Worm (Caenorhabditis elegans) whole organism, L1 larva: Measurements from ENCODE around the gene tmem-135.
A peak's percentile ranks its signal among the peaks of the same experiment; 100 is the strongest.

Source experiments
- C04F5.9 ChIP-seq: sonication (generic microtip); optimal IDR thresholded peaks from 2 replicates; lab custom pipeline; 2016; ENCODE audit warnings: missing genetic modification characterization, missing compliant biosample characterization
- C16A3.4 ChIP-seq: fragments of 150-350 bp; optimal IDR thresholded peaks from 2 replicates; lab custom pipeline; 2014; ENCODE audit warnings: missing biosample characterization, missing genetic modification characterization
- aha-1 ChIP-seq: fragments of 150-350 bp; optimal IDR thresholded peaks from 2 replicates; lab custom pipeline; 2014; ENCODE audit warnings: missing biosample characterization, missing genetic modification characterization
- alr-1 ChIP-seq: fragments of 200-800 bp; sonication (Bioruptor generic); optimal IDR thresholded peaks from 2 replicates; lab custom pipeline; 2018; ENCODE audit warnings: borderline replicate concordance, mild to moderate bottlenecking, missing genetic modification characterization, missing compliant biosample characterization
- ama-1 ChIP-seq: fragments of 150-350 bp; optimal IDR thresholded peaks from 2 replicates; lab custom pipeline; 2014
- blmp-1 ChIP-seq: fragments of 150-350 bp; optimal IDR thresholded peaks from 2 replicates; lab custom pipeline; 2014; ENCODE audit warnings: missing biosample characterization, missing genetic modification characterization
- ceh-82 ChIP-seq, 3 experiments: fragments of 150-350 bp in 1 of 3; sonication (generic microtip) in 2 of 3; optimal IDR thresholded peaks; 2 replicates each; lab custom pipeline; 2014 to 2017; ENCODE audit warnings: missing biosample characterization in 3 of 3, missing genetic modification characterization in 3 of 3
- ceh-88 ChIP-seq: fragments of 200-800 bp; sonication (Bioruptor generic); IDR thresholded peaks from 2 replicates; pipeline ENCODE4 v1.3.6; 2022; ENCODE audit warnings: missing genetic modification characterization, missing compliant biosample characterization
- ceh-90 ChIP-seq: sonication (generic microtip); optimal IDR thresholded peaks from 2 replicates; lab custom pipeline; 2016; ENCODE audit warnings: missing genetic modification characterization, missing compliant biosample characterization
- ces-1 ChIP-seq: fragments of 150-350 bp; optimal IDR thresholded peaks from 2 replicates; lab custom pipeline; 2014; ENCODE audit warnings: missing biosample characterization, missing genetic modification reagents, missing genetic modification characterization
- dpl-1 ChIP-seq, 3 experiments: fragments of 150-350 bp in 2 of 3; sonication (generic microtip) in 1 of 3; optimal IDR thresholded peaks; 2 replicates each; lab custom pipeline; 2014 to 2017; ENCODE audit warnings: missing biosample characterization in 3 of 3, missing genetic modification characterization in 3 of 3, missing genetic modification reagents in 3 of 3
- efl-1 ChIP-seq, 4 experiments: fragments of 150-350 bp; optimal IDR thresholded peaks in 3 of 4; peaks in 1 of 4; 1 replicate in 1 of 4; 2 replicates in 3 of 4; lab custom pipeline; 2014; ENCODE audit warnings: missing biosample characterization in 2 of 4, missing genetic modification characterization in 2 of 4, missing genetic modification reagents in 2 of 4
- ets-5 ChIP-seq: fragments of 200-800 bp; sonication (Bioruptor generic); IDR thresholded peaks from 2 replicates; pipeline ENCODE4 v1.3.6; 2022; ENCODE audit warnings: missing genetic modification characterization, missing compliant biosample characterization
- fkh-10 ChIP-seq: sonication (generic microtip); optimal IDR thresholded peaks from 2 replicates; lab custom pipeline; 2017; ENCODE audit warnings: missing biosample characterization, missing genetic modification reagents, missing genetic modification characterization
- fkh-8 ChIP-seq: sonication (generic microtip); optimal IDR thresholded peaks from 2 replicates; lab custom pipeline; 2016; ENCODE audit warnings: mild to moderate bottlenecking, missing genetic modification characterization, missing compliant biosample characterization
- grh-1 ChIP-seq: fragments of 200-800 bp; sonication (Bioruptor generic); IDR thresholded peaks from 2 replicates; pipeline ENCODE4 v1.3.6; 2022; ENCODE audit warnings: missing genetic modification reagents, missing genetic modification characterization, missing compliant biosample characterization
- hlh-4 ChIP-seq: sonication (generic microtip); optimal IDR thresholded peaks from 2 replicates; lab custom pipeline; 2016; ENCODE audit warnings: mild to moderate bottlenecking, missing genetic modification characterization, missing compliant biosample characterization
- irx-1 ChIP-seq: sonication (generic microtip); optimal IDR thresholded peaks from 2 replicates; lab custom pipeline; 2016; ENCODE audit warnings: missing genetic modification characterization, missing compliant biosample characterization
- isw-1 ChIP-seq: fragments of 200-800 bp; sonication (Bioruptor generic); IDR thresholded peaks from 2 replicates; pipeline ENCODE4 v1.3.6; 2022; ENCODE audit warnings: missing genetic modification characterization, missing compliant biosample characterization
- jun-1 ChIP-seq: fragments of 150-350 bp; optimal IDR thresholded peaks from 2 replicates; lab custom pipeline; 2014; ENCODE audit warnings: missing biosample characterization, missing genetic modification reagents, missing genetic modification characterization
- lin-13 ChIP-seq: fragments of 150-350 bp; optimal IDR thresholded peaks from 2 replicates; lab custom pipeline; 2014; ENCODE audit warnings: missing biosample characterization, missing genetic modification reagents, missing genetic modification characterization
- lin-14 ChIP-seq: fragments of 200-800 bp; sonication (Bioruptor generic); optimal IDR thresholded peaks from 2 replicates; lab custom pipeline; 2018; ENCODE audit warnings: mild to moderate bottlenecking, missing genetic modification characterization, moderate library complexity, missing compliant biosample characterization
- lin-15B ChIP-seq: fragments of 150-350 bp; sonication (generic microtip); optimal IDR thresholded peaks from 3 replicates; lab custom pipeline; 2014; ENCODE audit warnings: missing biosample characterization, missing genetic modification characterization
- lir-3 ChIP-seq: sonication (generic microtip); optimal IDR thresholded peaks from 2 replicates; lab custom pipeline; 2016; ENCODE audit warnings: mild to moderate bottlenecking, missing genetic modification characterization, moderate library complexity, missing compliant biosample characterization; ENCODE audit not compliant: poor library complexity
- mab-9 ChIP-seq: fragments of 200-800 bp; sonication (Bioruptor generic); IDR thresholded peaks from 2 replicates; pipeline ENCODE4 v1.3.6; 2022; ENCODE audit warnings: missing genetic modification reagents, missing genetic modification characterization, missing compliant biosample characterization
- mdl-1 ChIP-seq, 2 experiments: fragments of 150-350 bp; optimal IDR thresholded peaks; 2 replicates each; lab custom pipeline; 2014 to 2017; ENCODE audit warnings: missing biosample characterization in 2 of 2, missing genetic modification characterization in 2 of 2, inconsistent platforms in 1 of 2
- mef-2 ChIP-seq: fragments of 150-350 bp; optimal IDR thresholded peaks from 2 replicates; lab custom pipeline; 2014; ENCODE audit warnings: missing biosample characterization, missing genetic modification characterization
- nhr-11 ChIP-seq: fragments of 150-350 bp; optimal IDR thresholded peaks from 2 replicates; lab custom pipeline; 2014; ENCODE audit warnings: missing biosample characterization, missing genetic modification characterization
- nhr-12 ChIP-seq: sonication (generic microtip); optimal IDR thresholded peaks from 2 replicates; lab custom pipeline; 2017; ENCODE audit warnings: missing biosample characterization, missing genetic modification characterization
- nhr-19 ChIP-seq: fragments of 200-800 bp; sonication (Bioruptor generic); conservative IDR thresholded peaks from 2 replicates; pipeline ENCODE4 v1.3.6; 2022; ENCODE audit warnings: missing genetic modification characterization, missing compliant biosample characterization
- nhr-28 ChIP-seq: fragments of 150-350 bp; optimal IDR thresholded peaks from 2 replicates; lab custom pipeline; 2014; ENCODE audit warnings: missing biosample characterization, missing genetic modification characterization
- nhr-47 ChIP-seq: sonication (generic microtip); optimal IDR thresholded peaks from 2 replicates; lab custom pipeline; 2016; ENCODE audit warnings: mild to moderate bottlenecking, missing genetic modification characterization, moderate library complexity, missing compliant biosample characterization
- nhr-71 ChIP-seq: sonication (generic microtip); optimal IDR thresholded peaks from 2 replicates; lab custom pipeline; 2016; ENCODE audit warnings: mild to moderate bottlenecking, missing genetic modification characterization, moderate library complexity, missing compliant biosample characterization
- nhr-76 ChIP-seq: sonication (generic microtip); optimal IDR thresholded peaks from 2 replicates; lab custom pipeline; 2017; ENCODE audit warnings: missing biosample characterization, missing genetic modification characterization
- nhr-77 ChIP-seq: fragments of 150-350 bp; optimal IDR thresholded peaks from 2 replicates; lab custom pipeline; 2014; ENCODE audit warnings: missing biosample characterization, missing genetic modification characterization
- nhr-84 ChIP-seq: sonication (generic microtip); optimal IDR thresholded peaks from 2 replicates; lab custom pipeline; 2017; ENCODE audit warnings: missing biosample characterization, missing genetic modification characterization
- nhr-85 ChIP-seq: sonication (generic microtip); peaks from one replicate; lab custom pipeline; 2016; ENCODE audit warnings: missing genetic modification characterization, inconsistent platforms, missing compliant biosample characterization
- pag-3 ChIP-seq: sonication (generic microtip); optimal IDR thresholded peaks from 2 replicates; lab custom pipeline; 2017; ENCODE audit warnings: missing genetic modification characterization, mild to moderate bottlenecking, missing compliant biosample characterization, antibody characterized with exemption, borderline replicate concordance; ENCODE audit not compliant: insufficient read depth
- sox-4 ChIP-seq: sonication (generic microtip); optimal IDR thresholded peaks from 2 replicates; lab custom pipeline; 2016; ENCODE audit warnings: missing genetic modification characterization, missing compliant biosample characterization
- unc-98 ChIP-seq: fragments of 200-800 bp; sonication (Bioruptor generic); IDR thresholded peaks from 2 replicates; pipeline ENCODE4 v1.3.6; 2022; ENCODE audit warnings: missing genetic modification characterization, missing compliant biosample characterization
- vab-15 ChIP-seq: sonication (generic microtip); optimal IDR thresholded peaks from 2 replicates; lab custom pipeline; 2017; ENCODE audit warnings: missing genotype, mild to moderate bottlenecking, missing genetic modification characterization, missing compliant biosample characterization
- xbp-1 ChIP-seq: sonication (generic microtip); optimal IDR thresholded peaks from 2 replicates; lab custom pipeline; 2016; ENCODE audit warnings: missing genetic modification characterization, missing compliant biosample characterization
- zip-4 ChIP-seq: fragments of 200-800 bp; sonication (Bioruptor generic); optimal IDR thresholded peaks from 2 replicates; lab custom pipeline; 2018; ENCODE audit warnings: mild to moderate bottlenecking, missing genetic modification characterization, moderate library complexity, missing compliant biosample characterization
- ztf-4 ChIP-seq: fragments of 150-350 bp; optimal IDR thresholded peaks from 2 replicates; lab custom pipeline; 2014; ENCODE audit warnings: missing biosample characterization, missing genetic modification characterization

Gene tmem-135

ce11 chrX:4658303-4658702 is 15.2 kb upstream of the tmem-135 start:
- TF ChIP-seq efl-1 (optimal IDR thresholded peaks at IDR 0.05; lab: Kevin White, UChicago) (no peak), efl-1 (GFP tag; optimal IDR thresholded peaks at IDR 0.05 in 1 of 2; lab: Kevin White, UChicago) (peak in 1 of 2 experiments; percentile 92), ceh-90 (tag; lab: Kevin White, UChicago) (no peak)

- TF ChIP-seq lin-15B (tag; lab: Kevin White, UChicago) (no peak), C04F5.9 (tag; lab: Kevin White, UChicago) (no peak), isw-1 (GFP tag; lab: Robert Waterston, UW) (no peak), unc-98 (no peak), nhr-12 (tag; lab: Kevin White, UChicago) (no peak), mab-9 (GFP tag; lab: Robert Waterston, UW) (no peak), hlh-4 (no peak), ces-1 (no peak), irx-1 (tag; lab: Kevin White, UChicago) (no peak), dpl-1 (GFP tag; optimal IDR thresholded peaks at IDR 0.05; lab: Kevin White, UChicago) (no peak), ets-5 (no peak), nhr-85 (tag; lab: Kevin White, UChicago) (no peak), lir-3 (tag; lab: Kevin White, UChicago) (no peak)
- TF ChIP-seq, all 84 proteins: peak for 0
Observed at ce11 chrX:4658706-4659105, 14.8 kb upstream of the tmem-135 start.

- TF ChIP-seq fkh-10 (GFP tag; lab: Kevin White, UChicago) (peak; percentile 61), efl-1 (optimal IDR thresholded peaks at IDR 0.05; lab: Kevin White, UChicago) (no peak), efl-1 (GFP tag; optimal IDR thresholded peaks at IDR 0.05 in 1 of 2; lab: Kevin White, UChicago) (peak in 1 of 2 experiments; percentile 87), ama-1 (lab: Kevin White, UChicago) (no peak), fkh-8 (tag; lab: Kevin White, UChicago) (no peak), lin-14 (GFP tag; lab: Kevin White, UChicago) (peak; percentile 33)
Observed at ce11 chrX:4660268-4660880, 13.1 kb upstream of the tmem-135 start, which contains the start of gene nhr-45. nhr-45 (minus strand) TSS chrX:4660318.

DNA sequence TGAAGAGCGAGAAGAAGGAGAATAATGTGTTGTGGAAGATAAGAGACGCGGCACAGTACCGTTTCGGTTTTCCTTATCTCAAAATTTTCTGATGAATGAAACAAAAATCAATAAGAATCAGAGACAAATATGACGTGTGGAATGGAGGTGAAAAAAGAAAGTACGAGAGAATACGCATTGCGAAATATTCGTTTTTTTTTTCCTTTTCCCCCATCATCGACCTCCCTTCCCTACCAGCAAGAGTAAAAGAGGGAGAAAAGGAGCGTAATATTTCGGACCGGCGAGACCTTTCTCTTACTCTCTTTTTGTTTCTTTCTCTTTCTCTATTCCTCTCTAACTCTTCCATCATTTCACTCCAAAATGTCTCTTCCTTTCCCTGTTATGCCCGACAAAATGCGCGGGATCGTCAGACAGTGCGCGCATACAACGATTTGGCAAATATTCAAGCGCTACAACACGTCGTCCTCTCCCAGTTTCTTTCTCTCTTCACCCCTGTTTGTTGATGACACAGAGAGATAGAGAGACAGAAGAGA is 11.1 kb upstream of the tmem-135 start:
- TF ChIP-seq nhr-19 (peak; percentile 69), sox-4 (tag; lab: Kevin White, UChicago) (no peak), blmp-1 (tag; lab: Kevin White, UChicago) (peak; percentile 98), zip-4 (GFP tag; lab: Kevin White, UChicago) (peak; percentile 84), grh-1 (GFP tag; lab: Robert Waterston, UW) (peak; percentile 54), ceh-88 (GFP tag; lab: Robert Waterston, UW) (no peak), nhr-11 (tag; lab: Kevin White, UChicago) (no peak), C16A3.4 (tag; lab: Kevin White, UChicago) (peak; percentile 56), nhr-77 (peak; percentile 57), aha-1 (no peak), isw-1 (GFP tag; lab: Robert Waterston, UW) (no peak), lir-3 (tag; lab: Kevin White, UChicago) (peak; percentile 18), efl-1 (optimal IDR thresholded peaks at IDR 0.05; lab: Kevin White, UChicago) (peak; percentile 31 to 53), efl-1 (GFP tag; optimal IDR thresholded peaks at IDR 0.05 in 1 of 2; lab: Kevin White, UChicago) (peak in 1 of 2 experiments; percentile 88), jun-1 (tag; lab: Kevin White, UChicago) (peak; percentile 13), nhr-28 (tag; lab: Kevin White, UChicago) (no peak), lin-14 (GFP tag; lab: Kevin White, UChicago) (peak; percentile 85), nhr-84 (tag; lab: Kevin White, UChicago) (no peak), ceh-82 (tag; optimal IDR thresholded peaks at IDR 0.05; lab: Kevin White, UChicago) (peak; percentile 25 to 49 (median 37)), mef-2 (tag; lab: Kevin White, UChicago) (no peak), pag-3 (tag; lab: Kevin White, UChicago) (no peak), mdl-1 (tag; optimal IDR thresholded peaks at IDR 0.05; lab: Kevin White, UChicago) (peak in 1 of 2 experiments; percentile 57), alr-1 (tag; lab: Kevin White, UChicago) (no peak), xbp-1 (tag; lab: Kevin White, UChicago) (peak; percentile 66), lin-13 (GFP tag; lab: Kevin White, UChicago) (no peak), nhr-85 (tag; lab: Kevin White, UChicago) (peak; percentile 95), nhr-47 (tag; lab: Kevin White, UChicago) (peak; percentile 37), ama-1 (lab: Kevin White, UChicago) (no peak), ztf-4 (no peak), nhr-71 (tag; lab: Kevin White, UChicago) (peak; percentile 75), nhr-76 (tag; lab: Kevin White, UChicago) (no peak), vab-15 (tag; lab: Kevin White, UChicago) (no peak)
